Fruit fly (Drosophila melanogaster): ENCODE data around the gene Irp-1A.

DNA sequence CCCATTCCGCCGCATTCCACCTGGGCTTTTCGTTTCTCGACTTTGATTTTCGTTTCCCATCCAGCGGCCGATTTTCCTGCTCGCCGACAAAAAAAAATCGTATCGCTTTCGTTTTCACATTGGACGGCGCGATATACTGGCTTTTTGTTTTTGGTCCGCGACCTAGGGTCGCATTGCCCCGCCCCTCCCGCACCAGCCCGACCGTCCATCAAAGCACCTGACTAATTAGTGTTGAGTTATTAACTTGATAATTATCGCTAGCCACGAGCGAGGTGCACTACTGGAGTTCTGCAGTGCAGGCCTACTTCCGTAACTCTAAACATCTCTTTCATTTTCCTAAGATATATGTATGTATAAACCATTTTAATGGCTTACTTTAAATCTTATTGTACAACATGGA is 27.3 kb upstream of the Irp-1A start:
- TF ChIP-seq CG34367 (tag; optimal IDR thresholded peaks at IDR 0.05) (no peak), rn (GFP tag; IDR thresholded peaks at IDR 0.05) (no peak), EcR (GFP tag; optimal IDR thresholded peaks at IDR 0.05) (no peak), CG8159 (tag; optimal IDR thresholded peaks at IDR 0.05) (no peak), fd96Ca (GFP tag; IDR thresholded peaks at IDR 0.05) (no peak), Ets98B (GFP tag; IDR thresholded peaks at IDR 0.05) (no peak), CG17806 (tag; optimal IDR thresholded peaks at IDR 0.05) (no peak)

Data from whole organism, pupa.